Fruit fly (Drosophila melanogaster) whole organism, embryonic: ENCODE measurements around the gene Sec8.
A peak's percentile ranks its signal among the peaks of the same experiment; 100 is the strongest.

Experiments used
- CG17802 ChIP-seq: fragments of 200-800 bp; sonication (Bioruptor generic); optimal IDR thresholded peaks from 2 replicates; lab custom pipeline; 2018; ENCODE audit warnings: missing biosample characterization, mild to moderate bottlenecking, missing genetic modification characterization, moderate library complexity
- ERR ChIP-seq: fragments of 200-800 bp; sonication (Bioruptor generic); optimal IDR thresholded peaks from 2 replicates; lab custom pipeline; 2016; ENCODE audit warnings: missing biosample characterization, missing genetic modification characterization
- MBD-R2 ChIP-seq: fragments of 200-800 bp; sonication (Bioruptor generic); IDR thresholded peaks from 2 replicates; pipeline ENCODE4 v1.3.6; 2022; ENCODE audit warnings: missing biosample characterization, missing genetic modification characterization
- chinmo ChIP-seq: fragments of 200-800 bp; sonication (Bioruptor generic); IDR thresholded peaks from 4 replicates; pipeline ENCODE4 v1.3.6; 2022; ENCODE audit warnings: missing biosample characterization, missing genetic modification characterization; ENCODE audit not compliant: partially characterized antibody
- p53 ChIP-seq: fragments of 200-800 bp; sonication (Bioruptor generic); optimal IDR thresholded peaks from 2 replicates; lab custom pipeline; 2016; ENCODE audit warnings: missing biosample characterization, missing genetic modification characterization

- TF ChIP-seq CG17802 (tag; lab: Kevin White, UChicago) (no peak), p53 (GFP tag; lab: Kevin White, UChicago) (no peak), ERR (GFP tag; lab: Kevin White, UChicago) (no peak), chinmo (GFP tag; lab: Robert Waterston, UW) (0 out of 4 replicates have a peak, but pooled peaks have one; percentile 50), MBD-R2 (GFP tag; lab: Robert Waterston, UW) (no peak; the same call in 1 of the 2 replicates)
Measured at dm6 chr3R:5794267-5795089, 35.7 kb upstream of the Sec8 start, which contains the start of the genes PSMG1 and CG10979.
